Fruit fly (Drosophila melanogaster): ENCODE results near the gene loco.

dm6 chr3R:22684948-22685253 lies 45.7 kb upstream of the loco start:
- TF ChIP-seq HLH106 (tag; optimal IDR thresholded peaks at IDR 0.05) (no peak), dsf (GFP tag; optimal IDR thresholded peaks at IDR 0.05; ENCODE audit: borderline replicate concordance) (no peak), usp (GFP tag; optimal IDR thresholded peaks at IDR 0.05) (no peak), psq (GFP tag; optimal IDR thresholded peaks at IDR 0.05) (no peak), h (GFP tag; optimal IDR thresholded peaks at IDR 0.05) (no peak), woc (GFP tag; optimal IDR thresholded peaks at IDR 0.05) (no peak)

All from whole organism, wandering third instar larva.